Fruit fly (Drosophila melanogaster) whole organism, prepupa: ENCODE results near the gene CG31675.

ENCODE experiments used
- Blimp-1 ChIP-seq: fragments of 200-800 bp; sonication (Bioruptor generic); optimal IDR thresholded peaks from 3 replicates; lab custom pipeline; 2017; ENCODE audit warnings: missing biosample characterization, missing genetic modification characterization, mild to moderate bottlenecking, moderate library complexity, missing genetic modification reagents
- CG10631 ChIP-seq: fragments of 200-800 bp; sonication (Bioruptor generic); optimal IDR thresholded peaks from 2 replicates; lab custom pipeline; 2016; ENCODE audit warnings: missing biosample characterization, missing genetic modification characterization
- CG10669 ChIP-seq: fragments of 200-800 bp; sonication (Bioruptor generic); optimal IDR thresholded peaks from 3 replicates; lab custom pipeline; 2018; ENCODE audit warnings: missing biosample characterization, mild to moderate bottlenecking, missing genetic modification characterization, moderate library complexity
- CG1621 ChIP-seq: fragments of 200-800 bp; sonication (Bioruptor generic); optimal IDR thresholded peaks from 3 replicates; lab custom pipeline; 2018; ENCODE audit warnings: missing biosample characterization, mild to moderate bottlenecking, missing genetic modification characterization
- CG3032 ChIP-seq: fragments of 200-800 bp; optimal IDR thresholded peaks from 2 replicates; lab custom pipeline; 2019; ENCODE audit warnings: missing biosample characterization, mild to moderate bottlenecking, missing genetic modification characterization, moderate library complexity
- CG32006 ChIP-seq: fragments of 200-800 bp; sonication (Bioruptor generic); optimal IDR thresholded peaks from 3 replicates; lab custom pipeline; 2017; ENCODE audit warnings: missing biosample characterization, mild to moderate bottlenecking, missing genetic modification characterization
- CG34406 ChIP-seq: fragments of 200-800 bp; sonication (Bioruptor generic); optimal IDR thresholded peaks from 3 replicates; lab custom pipeline; 2016; ENCODE audit warnings: missing biosample characterization, missing genetic modification characterization
- CG4318 ChIP-seq: fragments of 200-800 bp; sonication (Bioruptor generic); optimal IDR thresholded peaks from 3 replicates; lab custom pipeline; 2017; ENCODE audit warnings: missing biosample characterization, mild to moderate bottlenecking, missing genetic modification characterization
- CG6163 ChIP-seq: fragments of 200-800 bp; sonication (Bioruptor generic); IDR thresholded peaks from 3 replicates; pipeline ENCODE4 v1.3.6; 2022; ENCODE audit warnings: missing biosample characterization, missing genetic modification characterization
- CG6792 ChIP-seq: fragments of 200-800 bp; sonication (Bioruptor generic); optimal IDR thresholded peaks from 3 replicates; lab custom pipeline; 2016; ENCODE audit warnings: missing biosample characterization, missing genetic modification characterization
- CG6854 ChIP-seq: fragments of 200-800 bp; sonication (Bioruptor generic); optimal IDR thresholded peaks from 2 replicates; lab custom pipeline; 2017; ENCODE audit warnings: missing biosample characterization, mild to moderate bottlenecking, missing genetic modification characterization
- CG8119 ChIP-seq: fragments of 200-800 bp; sonication (Bioruptor generic); IDR thresholded peaks from 3 replicates; pipeline ENCODE4 v1.3.6; 2022; ENCODE audit warnings: missing biosample characterization, missing genetic modification characterization
- CG8319 ChIP-seq: fragments of 200-800 bp; sonication (Bioruptor generic); optimal IDR thresholded peaks from 3 replicates; lab custom pipeline; 2016; ENCODE audit warnings: missing biosample characterization, missing genetic modification characterization
- CG8632 ChIP-seq: fragments of 200-800 bp; sonication (Bioruptor generic); optimal IDR thresholded peaks from 3 replicates; lab custom pipeline; 2016; ENCODE audit warnings: missing biosample characterization, missing genetic modification characterization
- Eip75B ChIP-seq: fragments of 200-800 bp; sonication (Bioruptor generic); optimal IDR thresholded peaks from 3 replicates; lab custom pipeline; 2016; ENCODE audit warnings: missing biosample characterization, missing genetic modification characterization
- Eip78C ChIP-seq: fragments of 200-800 bp; sonication (Bioruptor generic); peaks from one replicate; lab custom pipeline; 2016; ENCODE audit warnings: missing biosample characterization, missing genetic modification characterization
- Eip93F ChIP-seq: fragments of 200-800 bp; sonication (Bioruptor generic); optimal IDR thresholded peaks from 2 replicates; lab custom pipeline; 2016; ENCODE audit warnings: missing biosample characterization, mild to moderate bottlenecking, missing genetic modification characterization
- Gug ChIP-seq: fragments of 200-800 bp; sonication (Bioruptor generic); IDR thresholded peaks from 2 replicates; pipeline ENCODE4 v1.3.6; 2022; ENCODE audit warnings: missing biosample characterization, missing genetic modification characterization
- Hr38 ChIP-seq: sonication (Bioruptor generic); optimal IDR thresholded peaks from 2 replicates; lab custom pipeline; 2016; ENCODE audit warnings: missing biosample characterization, missing genetic modification characterization
- Hr39 ChIP-seq: fragments of 200-800 bp; sonication (Bioruptor generic); optimal IDR thresholded peaks from 2 replicates; lab custom pipeline; 2016; ENCODE audit warnings: missing biosample characterization, missing genetic modification characterization
- Hr4 ChIP-seq: fragments of 200-800 bp; sonication (Bioruptor generic); optimal IDR thresholded peaks from 3 replicates; lab custom pipeline; 2016; ENCODE audit warnings: missing biosample characterization, missing genetic modification characterization
- Met ChIP-seq: fragments of 200-800 bp; sonication (Bioruptor generic); optimal IDR thresholded peaks from 3 replicates; lab custom pipeline; 2016; ENCODE audit warnings: missing biosample characterization, missing genetic modification characterization
- OdsH ChIP-seq: fragments of 200-800 bp; sonication (Bioruptor generic); optimal IDR thresholded peaks from 3 replicates; lab custom pipeline; 2016; ENCODE audit warnings: missing biosample characterization, missing genetic modification characterization
- Smox ChIP-seq: fragments of 200-800 bp; sonication (Bioruptor generic); optimal IDR thresholded peaks from 3 replicates; lab custom pipeline; 2016; ENCODE audit warnings: missing biosample characterization, missing genetic modification characterization
- Sox14 ChIP-seq: fragments of 200-800 bp; sonication (Bioruptor generic); optimal IDR thresholded peaks from 3 replicates; lab custom pipeline; 2016; ENCODE audit warnings: missing biosample characterization, missing genetic modification characterization
- achi ChIP-seq: fragments of 200-800 bp; sonication (Bioruptor generic); optimal IDR thresholded peaks from 3 replicates; lab custom pipeline; 2016; ENCODE audit warnings: missing biosample characterization, missing genetic modification characterization
- acj6 ChIP-seq: fragments of 200-800 bp; sonication (Bioruptor generic); optimal IDR thresholded peaks from 3 replicates; lab custom pipeline; 2016; ENCODE audit warnings: missing biosample characterization, missing genetic modification characterization
- cyc ChIP-seq: fragments of 200-800 bp; sonication (Bioruptor generic); optimal IDR thresholded peaks from 3 replicates; lab custom pipeline; 2016; ENCODE audit warnings: missing biosample characterization, missing genetic modification characterization
- dac ChIP-seq: fragments of 200-800 bp; sonication (Bioruptor generic); optimal IDR thresholded peaks from 2 replicates; lab custom pipeline; 2017; ENCODE audit warnings: missing biosample characterization, mild to moderate bottlenecking, missing genetic modification characterization
- esn ChIP-seq: fragments of 200-800 bp; sonication (Bioruptor generic); optimal IDR thresholded peaks from 2 replicates; lab custom pipeline; 2016; ENCODE audit warnings: missing biosample characterization, mild to moderate bottlenecking, missing genetic modification characterization, moderate library complexity
- fd85E ChIP-seq: fragments of 200-800 bp; sonication (Bioruptor generic); optimal IDR thresholded peaks from 3 replicates; lab custom pipeline; 2016; ENCODE audit warnings: missing biosample characterization, missing genetic modification characterization
- lz ChIP-seq: fragments of 200-800 bp; sonication (Bioruptor generic); optimal IDR thresholded peaks from 3 replicates; lab custom pipeline; 2016; ENCODE audit warnings: missing biosample characterization, missing genetic modification characterization
- pdm3 ChIP-seq: fragments of 200-800 bp; sonication (Bioruptor generic); optimal IDR thresholded peaks from 3 replicates; lab custom pipeline; 2016; ENCODE audit warnings: missing biosample characterization, missing genetic modification characterization
- salr ChIP-seq, 2 experiments: fragments of 200-800 bp; sonication (Bioruptor generic); optimal IDR thresholded peaks; 3 replicates each; lab custom pipeline; 2016 to 2018; ENCODE audit warnings: missing biosample characterization in 2 of 2, missing genetic modification characterization in 2 of 2, mild to moderate bottlenecking in 1 of 2
- spab ChIP-seq: fragments of 200-800 bp; sonication (Bioruptor generic); optimal IDR thresholded peaks from 2 replicates; lab custom pipeline; 2017; ENCODE audit warnings: missing biosample characterization, mild to moderate bottlenecking, missing genetic modification characterization, missing genetic modification reagents
- topi ChIP-seq: fragments of 200-800 bp; sonication (Bioruptor generic); optimal IDR thresholded peaks from 3 replicates; lab custom pipeline; 2016; ENCODE audit warnings: missing biosample characterization, missing genetic modification characterization
- vri ChIP-seq: fragments of 200-800 bp; sonication (Bioruptor generic); optimal IDR thresholded peaks from 3 replicates; lab custom pipeline; 2016; ENCODE audit warnings: missing biosample characterization, mild to moderate bottlenecking, missing genetic modification characterization

The CG31675 gene

DNA sequence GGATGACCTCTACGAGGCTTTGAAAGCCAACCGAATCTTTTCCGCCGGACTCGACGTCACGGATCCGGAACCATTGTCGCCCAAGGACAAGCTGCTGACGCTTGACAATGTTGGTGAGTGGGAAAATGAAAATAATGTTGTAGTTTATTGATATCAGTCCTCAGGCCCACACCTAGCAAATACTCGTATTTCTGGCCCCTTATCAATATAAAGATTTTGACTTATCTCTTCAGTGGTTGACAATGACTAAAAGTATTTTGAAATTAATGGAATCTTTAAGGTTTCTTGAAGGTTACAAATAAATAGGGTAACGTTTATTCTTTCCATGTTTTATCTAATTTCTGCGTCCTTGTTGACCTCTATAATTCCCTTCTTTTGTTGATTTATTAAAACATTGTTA lies 40.5 kb upstream of the CG31675 start:
- no peak for TF ChIP-seq esn (GFP tag; lab: Kevin White, UChicago)
- no peak for TF ChIP-seq CG34406 (GFP tag; lab: Kevin White, UChicago)
- no peak for TF ChIP-seq pdm3 (GFP tag; lab: Kevin White, UChicago)
- TF ChIP-seq Hr4: no peak
- no peak for TF ChIP-seq OdsH (GFP tag; lab: Kevin White, UChicago)
- TF ChIP-seq CG10669 (GFP tag; lab: Kevin White, UChicago): no peak
- no peak for TF ChIP-seq salr (GFP tag; optimal IDR thresholded peaks at IDR 0.05; lab: Kevin White, UChicago)
- TF ChIP-seq spab (GFP tag; lab: Kevin White, UChicago): no peak
- TF ChIP-seq CG1621 (tag; lab: Kevin White, UChicago): no peak

DNA sequence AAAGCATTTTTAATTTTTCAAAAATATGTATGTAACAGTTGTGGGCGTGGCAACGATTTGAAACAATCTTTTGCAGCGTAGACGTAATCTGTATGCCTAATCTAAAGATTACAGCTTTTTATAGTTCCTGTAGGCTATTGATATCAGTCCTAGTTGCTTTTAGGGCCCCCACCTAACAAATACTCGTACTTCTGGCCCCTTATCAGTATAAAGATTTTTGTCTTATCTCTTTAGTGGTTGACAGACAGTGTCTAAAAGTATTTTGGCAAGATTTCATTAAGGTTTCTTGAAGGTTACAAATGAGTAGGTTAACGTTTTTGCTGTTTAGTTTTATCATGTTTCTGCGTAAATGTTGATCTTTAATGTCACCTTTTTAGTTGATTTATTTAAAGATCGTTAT lies 38.9 kb upstream of the CG31675 start:
- TF ChIP-seq salr (GFP tag; optimal IDR thresholded peaks at IDR 0.05; lab: Kevin White, UChicago) (no peak), CG32006 (no peak), OdsH (GFP tag; lab: Kevin White, UChicago) (no peak), topi (GFP tag; lab: Kevin White, UChicago) (no peak), achi (GFP tag; lab: Kevin White, UChicago) (no peak)

- TF ChIP-seq CG6792 (GFP tag; lab: Kevin White, UChicago) (no peak), CG4318 (GFP tag; lab: Kevin White, UChicago) (no peak), CG8319 (GFP tag; lab: Kevin White, UChicago) (no peak), CG34406 (GFP tag; lab: Kevin White, UChicago) (no peak), Hr38 (GFP tag; lab: Kevin White, UChicago) (no peak), lz (GFP tag; lab: Kevin White, UChicago) (no peak), CG3032 (tag; lab: Kevin White, UChicago) (no peak), Sox14 (GFP tag; lab: Kevin White, UChicago) (no peak), dac (GFP tag; lab: Kevin White, UChicago) (no peak), fd85E (GFP tag; lab: Kevin White, UChicago) (no peak), CG1621 (tag; lab: Kevin White, UChicago) (no peak)
- TF ChIP-seq, all 60 proteins: peak for 0
Observed at dm6 chr2L:20829309-20829708, 38.2 kb upstream of the CG31675 start, which contains the start of gene CG31673. Gene CG31673 (plus strand): TSS chr2L:20829609.

DNA sequence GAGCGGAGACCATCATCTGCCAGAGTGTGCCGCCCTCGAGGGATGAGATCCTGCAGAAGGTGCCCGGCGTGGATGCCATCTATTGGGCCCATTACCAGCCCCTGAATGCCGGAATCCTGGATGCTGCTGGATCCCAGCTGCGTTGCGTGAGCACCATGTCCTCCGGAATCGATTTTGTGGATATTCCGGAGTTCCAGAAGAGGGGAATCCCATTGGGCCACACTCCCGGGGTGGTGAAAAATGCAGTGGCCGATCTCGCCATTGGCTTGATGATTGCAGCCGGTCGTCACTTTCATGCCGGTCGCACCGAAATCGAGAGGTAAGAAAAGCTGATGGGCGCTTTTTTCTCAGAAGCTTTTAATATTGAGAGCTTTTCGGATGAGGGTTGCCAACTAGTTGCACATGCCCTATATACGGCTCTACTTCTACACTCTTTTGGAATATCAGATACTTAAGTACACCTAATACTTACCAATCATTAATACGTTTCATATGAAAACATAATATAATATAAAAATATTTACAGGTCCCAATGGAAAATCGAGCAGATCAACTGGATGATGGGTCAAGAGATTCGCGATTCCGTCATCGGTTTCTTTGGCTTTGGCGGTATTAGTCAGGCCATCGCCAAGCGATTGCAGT lies 37.7 kb upstream of the CG31675 start:
- TF ChIP-seq Hr39 (GFP tag; lab: Kevin White, UChicago) (no peak), CG6163 (GFP tag; lab: Robert Waterston, UW) (no peak), Blimp-1 (GFP tag; lab: Kevin White, UChicago) (no peak), Met (peak; percentile 7), cyc (GFP tag; lab: Kevin White, UChicago) (peak; percentile 32), CG6792 (GFP tag; lab: Kevin White, UChicago) (no peak), acj6 (GFP tag; lab: Kevin White, UChicago) (no peak), pdm3 (GFP tag; lab: Kevin White, UChicago) (peak; percentile 23), Smox (GFP tag; lab: Kevin White, UChicago) (peak; percentile 18), Eip78C (peak; percentile 50), lz (GFP tag; lab: Kevin White, UChicago) (no peak), CG10631 (GFP tag; lab: Kevin White, UChicago) (peak; percentile 22), CG6854 (GFP tag; lab: Kevin White, UChicago) (no peak), vri (GFP tag; lab: Kevin White, UChicago) (peak; percentile 34), Eip75B (GFP tag; lab: Kevin White, UChicago) (peak; percentile 2), CG8632 (peak; percentile 6), CG8119 (GFP tag; lab: Robert Waterston, UW) (no peak), OdsH (GFP tag; lab: Kevin White, UChicago) (peak; percentile 24), esn (GFP tag; lab: Kevin White, UChicago) (peak; percentile 34), Gug (no peak), topi (GFP tag; lab: Kevin White, UChicago) (peak; percentile 9), Eip93F (GFP tag; lab: Kevin White, UChicago) (no peak), Hr4 (peak; percentile 6)
- TF ChIP-seq, all 60 proteins: peak for 13
